Worm (Caenorhabditis elegans): ENCODE results near the gene srh-85.

srh-85 gene

DNA sequence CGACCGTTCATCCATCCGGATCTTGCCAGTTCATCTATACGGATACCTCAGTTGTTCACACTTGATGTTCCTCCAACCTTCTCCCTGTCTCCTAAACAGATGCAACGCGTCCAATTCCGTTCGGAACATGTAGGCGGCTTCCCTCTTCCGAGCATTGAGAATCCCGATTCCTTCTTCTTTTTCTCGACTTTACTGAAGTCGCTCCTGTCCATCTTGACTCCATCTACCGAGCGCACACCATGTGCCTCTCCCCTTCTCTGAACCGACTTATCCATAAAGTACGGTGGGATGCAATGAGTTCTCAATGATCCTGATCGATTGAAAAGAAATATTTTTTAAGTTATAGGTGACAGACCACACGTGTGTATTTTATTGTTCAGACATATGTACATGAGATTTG, 4.8 kb upstream of the srh-85 start (continued):
- TF ChIP-seq unc-30 (tag; optimal IDR thresholded peaks at IDR 0.05) = no peak
- TF ChIP-seq nhr-90 (tag; optimal IDR thresholded peaks at IDR 0.05; ENCODE audit: poor library complexity) = no peak

DNA sequence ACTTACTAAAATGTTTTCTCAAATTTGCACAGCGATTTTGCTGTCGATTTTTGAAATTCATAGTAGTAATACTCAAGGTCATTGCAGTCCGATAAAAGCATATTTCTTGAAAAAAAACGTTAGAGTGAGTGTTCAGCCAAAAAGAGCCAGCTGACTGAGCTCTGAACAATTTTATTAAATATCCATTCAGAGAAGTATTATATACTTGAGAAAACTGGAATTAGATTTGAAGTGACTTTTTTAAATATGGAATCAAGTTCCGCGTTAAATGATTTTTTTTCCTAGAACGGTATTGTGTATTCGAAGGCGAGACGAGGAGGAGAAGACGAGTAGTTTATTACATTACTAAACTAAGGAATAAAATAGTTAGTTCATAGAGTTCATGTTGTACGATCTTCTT, 4.2 kb upstream of the srh-85 start, which contains the start of gene srw-121:
Gene srw-121, minus strand, starts transcription at position 101 of the 400 bp plus-strand sequence.
- no peak for TF ChIP-seq zag-1 (tag; optimal IDR thresholded peaks at IDR 0.05)
- TF ChIP-seq hpl-2 (GFP tag; optimal IDR thresholded peaks at IDR 0.05) = no peak
- no peak for TF ChIP-seq snpc-4 (tag; optimal IDR thresholded peaks at IDR 0.05)
- no peak for TF ChIP-seq ceh-82 (tag; optimal IDR thresholded peaks at IDR 0.05)
- TF ChIP-seq swsn-7 (tag; optimal IDR thresholded peaks at IDR 0.05) = no peak
- TF ChIP-seq fos-1 (tag; optimal IDR thresholded peaks at IDR 0.05) = no peak

DNA sequence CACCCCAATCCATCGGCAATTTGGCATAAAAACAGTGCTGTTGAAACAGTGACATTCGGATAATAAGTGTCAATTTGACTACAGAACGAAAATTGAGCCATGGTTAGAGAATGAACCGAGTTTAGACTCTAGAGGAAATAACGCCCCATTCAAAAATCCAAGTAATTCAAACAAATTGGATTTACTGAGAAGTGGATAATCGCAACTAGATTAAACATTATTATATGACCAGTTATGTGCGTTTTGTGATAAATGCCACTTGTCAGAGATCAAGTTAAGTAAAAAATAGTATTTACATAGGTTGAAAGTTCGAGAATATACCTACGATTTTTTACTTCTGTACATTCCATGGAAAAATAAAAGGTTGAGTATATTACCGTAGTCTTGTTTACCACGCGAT, 2.0 kb downstream of the srh-85 start, which contains the start of gene srw-139:
Gene srw-139, minus strand, starts transcription at position 101 of the 400 bp plus-strand sequence.
- TF ChIP-seq ceh-88 (GFP tag; IDR thresholded peaks at IDR 0.05) = no peak
- no peak for TF ChIP-seq tlp-1 (tag; optimal IDR thresholded peaks at IDR 0.05)
- no peak for TF ChIP-seq lin-14 (GFP tag; optimal IDR thresholded peaks at IDR 0.05)
- no peak for TF ChIP-seq fkh-4 (tag; optimal IDR thresholded peaks at IDR 0.05; ENCODE audit: borderline replicate concordance)
- TF ChIP-seq sox-4 (tag; optimal IDR thresholded peaks at IDR 0.05) = no peak
- no peak for TF ChIP-seq egl-27 (tag; optimal IDR thresholded peaks at IDR 0.05)
- TF ChIP-seq sup-37 (GFP tag; optimal IDR thresholded peaks at IDR 0.05) = no peak
- TF ChIP-seq irx-1 (tag; optimal IDR thresholded peaks at IDR 0.05) = no peak
- no peak for TF ChIP-seq mdl-1 (tag; optimal IDR thresholded peaks at IDR 0.05)
- no peak for TF ChIP-seq hlh-17 (GFP tag; optimal IDR thresholded peaks at IDR 0.05; ENCODE audit: borderline replicate concordance)

DNA sequence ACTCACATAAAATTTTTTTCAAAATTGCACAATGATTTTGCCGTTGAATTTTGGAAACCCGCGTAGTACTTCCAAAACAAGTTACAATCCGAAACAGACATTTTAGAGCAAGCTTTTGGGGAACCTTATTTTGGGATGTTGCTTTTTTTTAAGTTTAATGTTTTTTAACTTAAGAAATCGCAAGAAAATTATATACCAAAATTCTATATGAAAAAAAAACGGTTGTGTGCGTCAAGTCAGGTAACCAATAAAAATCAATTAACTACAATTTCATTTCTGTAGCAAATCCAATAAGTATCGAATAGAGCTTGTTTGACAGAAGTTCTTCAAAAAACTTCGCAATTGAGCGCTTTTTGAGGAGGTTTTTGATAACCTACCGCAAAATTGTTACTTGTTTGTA, 4.0 kb downstream of the srh-85 start, which contains the start of gene srw-117:
Gene srw-117, minus strand, starts transcription at position 101 of the 400 bp plus-strand sequence.
- TF ChIP-seq mef-2 (tag; optimal IDR thresholded peaks at IDR 0.05) = no peak
- TF ChIP-seq grh-1 (GFP tag; IDR thresholded peaks at IDR 0.05) = no peak
- no peak for TF ChIP-seq fos-1 (tag; optimal IDR thresholded peaks at IDR 0.05)
- no peak for TF ChIP-seq nhr-85 (tag)
- no peak for TF ChIP-seq pag-3 (tag; optimal IDR thresholded peaks at IDR 0.05; ENCODE audit: borderline replicate concordance, insufficient read depth)
- TF ChIP-seq ceh-90 (tag; optimal IDR thresholded peaks at IDR 0.05) = no peak
- no peak for TF ChIP-seq elt-3 (tag; optimal IDR thresholded peaks at IDR 0.05)
- TF ChIP-seq nhr-77 (tag; optimal IDR thresholded peaks at IDR 0.05) = no peak
- no peak for TF ChIP-seq ceh-63 (GFP tag; optimal IDR thresholded peaks at IDR 0.05)
- TF ChIP-seq unc-98 (GFP tag; IDR thresholded peaks at IDR 0.05) = no peak
- no peak for TF ChIP-seq C04F5.9 (tag; optimal IDR thresholded peaks at IDR 0.05)
- no peak for TF ChIP-seq ceh-82 (tag; optimal IDR thresholded peaks at IDR 0.05)
- TF ChIP-seq dpl-1 (GFP tag; optimal IDR thresholded peaks at IDR 0.05) = no peak
- no peak for TF ChIP-seq nhr-20 (tag; optimal IDR thresholded peaks at IDR 0.05)
- TF ChIP-seq elt-2 (tag; optimal IDR thresholded peaks at IDR 0.05) = no peak

DNA sequence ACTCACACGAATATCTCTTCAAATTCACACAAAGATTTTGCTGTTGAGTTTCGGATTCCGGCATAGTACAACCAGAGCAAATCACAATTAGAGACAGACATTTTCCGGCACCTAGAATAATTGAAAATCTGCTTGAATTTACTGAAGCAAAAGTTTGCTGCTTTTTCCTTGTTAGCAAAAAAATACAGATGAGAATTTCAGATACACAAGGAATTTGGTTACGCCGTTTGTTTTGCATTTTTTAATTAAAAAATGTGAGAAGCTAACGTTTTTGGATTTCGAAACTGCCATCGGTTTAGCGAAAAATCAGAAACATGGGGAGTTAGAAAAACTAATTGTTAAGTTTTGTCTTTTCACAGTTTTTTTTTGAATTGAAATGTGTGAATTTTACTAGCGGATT, 7.3 kb downstream of the srh-85 start, which contains the start of gene srw-118:
Gene srw-118, minus strand, starts transcription at position 101 of the 400 bp plus-strand sequence.
- TF ChIP-seq nhr-237 (tag; optimal IDR thresholded peaks at IDR 0.05) = no peak
- TF ChIP-seq lin-15B (tag; optimal IDR thresholded peaks at IDR 0.05) = no peak
- TF ChIP-seq hlh-17 (GFP tag; optimal IDR thresholded peaks at IDR 0.05; ENCODE audit: borderline replicate concordance) = no peak
- TF ChIP-seq hpl-2 (GFP tag; optimal IDR thresholded peaks at IDR 0.05) = no peak
- TF ChIP-seq ceh-8 (GFP tag; optimal IDR thresholded peaks at IDR 0.05) = no peak
- no peak for TF ChIP-seq dpl-1 (GFP tag; optimal IDR thresholded peaks at IDR 0.05)
- TF ChIP-seq ceh-90 (tag; optimal IDR thresholded peaks at IDR 0.05) = no peak
- no peak for TF ChIP-seq C16A3.4 (tag; optimal IDR thresholded peaks at IDR 0.05)
- no peak for TF ChIP-seq sox-4 (tag; optimal IDR thresholded peaks at IDR 0.05)
- no peak for TF ChIP-seq nhr-47 (tag; optimal IDR thresholded peaks at IDR 0.05)
- no peak for TF ChIP-seq zip-4 (GFP tag; optimal IDR thresholded peaks at IDR 0.05)
- no peak for TF ChIP-seq snpc-4 (tag; optimal IDR thresholded peaks at IDR 0.05)
- TF ChIP-seq efl-3 (GFP tag; optimal IDR thresholded peaks at IDR 0.05) = no peak
- no peak for TF ChIP-seq unc-30 (tag; optimal IDR thresholded peaks at IDR 0.05)
- TF ChIP-seq xbp-1 (tag; optimal IDR thresholded peaks at IDR 0.05) = no peak
